Worm (Caenorhabditis elegans) whole organism, L3 larva: ENCODE results near the gene clec-66.

Experiments used
- R02D3.7 ChIP-seq: fragments of 150-350 bp; optimal IDR thresholded peaks from 2 replicates; lab custom pipeline; 2014; ENCODE audit warnings: missing biosample characterization, missing genetic modification characterization
- ZK546.5 ChIP-seq: sonication (generic microtip); optimal IDR thresholded peaks from 2 replicates; lab custom pipeline; 2017; ENCODE audit warnings: missing biosample characterization, missing genetic modification characterization
- aly-2 ChIP-seq: fragments of 150-350 bp; optimal IDR thresholded peaks from 2 replicates; lab custom pipeline; 2014; ENCODE audit warnings: missing biosample characterization, missing genetic modification characterization
- ceh-16 ChIP-seq: sonication (generic microtip); optimal IDR thresholded peaks from 2 replicates; lab custom pipeline; 2017; ENCODE audit warnings: missing biosample characterization, missing genetic modification characterization
- ceh-28 ChIP-seq: fragments of 150-350 bp; optimal IDR thresholded peaks from 2 replicates; lab custom pipeline; 2014; ENCODE audit warnings: missing biosample characterization, missing genetic modification reagents, missing genetic modification characterization
- ceh-82 ChIP-seq: fragments of 150-350 bp; optimal IDR thresholded peaks from 2 replicates; lab custom pipeline; 2014; ENCODE audit warnings: missing biosample characterization, missing genetic modification characterization
- ceh-9 ChIP-seq: sonication (generic microtip); optimal IDR thresholded peaks from 2 replicates; lab custom pipeline; 2018; ENCODE audit warnings: missing biosample characterization, missing genetic modification characterization
- egl-27 ChIP-seq: sonication (generic microtip); optimal IDR thresholded peaks from 4 replicates; lab custom pipeline; 2017; ENCODE audit warnings: missing biosample characterization, missing genetic modification reagents, missing genetic modification characterization
- egl-5 ChIP-seq: fragments of 150-350 bp; optimal IDR thresholded peaks from 2 replicates; lab custom pipeline; 2017; ENCODE audit warnings: missing biosample characterization, missing genetic modification reagents, missing genetic modification characterization, inconsistent platforms
- elt-1 ChIP-seq: fragments of 150-350 bp; optimal IDR thresholded peaks from 2 replicates; lab custom pipeline; 2014; ENCODE audit warnings: missing biosample characterization, missing genetic modification characterization
- elt-2 ChIP-seq: sonication (generic microtip); optimal IDR thresholded peaks from 2 replicates; lab custom pipeline; 2016; ENCODE audit warnings: missing genetic modification reagents, mild to moderate bottlenecking, missing genetic modification characterization, missing compliant biosample characterization
- elt-3 ChIP-seq, 3 experiments: fragments of 150-350 bp in 1 of 3; sonication (generic microtip) in 2 of 3; optimal IDR thresholded peaks; 2 replicates in 2 of 3; 4 replicates in 1 of 3; lab custom pipeline; 2014 to 2017; ENCODE audit warnings: missing biosample characterization in 3 of 3, missing genetic modification characterization in 3 of 3
- fkh-10 ChIP-seq: sonication (generic microtip); optimal IDR thresholded peaks from 2 replicates; lab custom pipeline; 2017; ENCODE audit warnings: missing biosample characterization, missing genetic modification reagents, missing genetic modification characterization
- fkh-2 ChIP-seq: fragments of 150-350 bp; optimal IDR thresholded peaks from 2 replicates; lab custom pipeline; 2014; ENCODE audit warnings: missing biosample characterization, missing genetic modification reagents, missing genetic modification characterization
- fos-1 ChIP-seq: fragments of 150-350 bp; optimal IDR thresholded peaks from 2 replicates; lab custom pipeline; 2014; ENCODE audit warnings: missing biosample characterization, missing genetic modification characterization
- jun-1 ChIP-seq: fragments of 150-350 bp; optimal IDR thresholded peaks from 2 replicates; lab custom pipeline; 2014; ENCODE audit warnings: missing biosample characterization, missing genetic modification reagents, missing genetic modification characterization
- lin-15B ChIP-seq: fragments of 150-350 bp; optimal IDR thresholded peaks from 2 replicates; lab custom pipeline; 2014; ENCODE audit warnings: missing biosample characterization, missing genetic modification characterization
- lin-39 ChIP-seq: fragments of 150-350 bp; optimal IDR thresholded peaks from 2 replicates; lab custom pipeline; 2018; ENCODE audit warnings: missing biosample characterization, missing genetic modification reagents, missing genetic modification characterization
- lsy-12 ChIP-seq: sonication (generic microtip); optimal IDR thresholded peaks from 2 replicates; lab custom pipeline; 2016; ENCODE audit warnings: mild to moderate bottlenecking, missing genetic modification characterization, missing compliant biosample characterization
- mdl-1 ChIP-seq: fragments of 150-350 bp; optimal IDR thresholded peaks from 2 replicates; lab custom pipeline; 2014; ENCODE audit warnings: missing biosample characterization, missing genetic modification characterization
- mml-1 ChIP-seq: fragments of 150-350 bp; sonication (generic microtip); optimal IDR thresholded peaks from 3 replicates; lab custom pipeline; 2014; ENCODE audit warnings: missing biosample characterization, missing genetic modification characterization
- nfya-1 ChIP-seq: sonication (generic microtip); optimal IDR thresholded peaks from 2 replicates; lab custom pipeline; 2017; ENCODE audit warnings: missing genetic modification characterization, mild to moderate bottlenecking, missing compliant biosample characterization, antibody characterized with exemption, moderate library complexity; ENCODE audit not compliant: insufficient read depth
- nhr-11 ChIP-seq: fragments of 150-350 bp; optimal IDR thresholded peaks from 2 replicates; lab custom pipeline; 2014; ENCODE audit warnings: missing biosample characterization, missing genetic modification characterization
- nhr-12 ChIP-seq: fragments of 150-350 bp; optimal IDR thresholded peaks from 2 replicates; lab custom pipeline; 2014; ENCODE audit warnings: missing biosample characterization, missing genetic modification characterization
- nhr-23 ChIP-seq: fragments of 150-350 bp; optimal IDR thresholded peaks from 2 replicates; lab custom pipeline; 2014; ENCODE audit warnings: missing biosample characterization, missing genetic modification reagents, missing genetic modification characterization
- nhr-237 ChIP-seq: fragments of 150-350 bp; optimal IDR thresholded peaks from 2 replicates; lab custom pipeline; 2014; ENCODE audit warnings: missing biosample characterization, missing genetic modification characterization
- nhr-25 ChIP-seq: sonication (generic microtip); optimal IDR thresholded peaks from 2 replicates; lab custom pipeline; 2017; ENCODE audit warnings: missing biosample characterization, missing genetic modification characterization
- nhr-28 ChIP-seq: fragments of 150-350 bp; optimal IDR thresholded peaks from 2 replicates; lab custom pipeline; 2014; ENCODE audit warnings: missing biosample characterization, missing genetic modification characterization
- nhr-67 ChIP-seq: fragments of 150-350 bp; optimal IDR thresholded peaks from 2 replicates; lab custom pipeline; 2014; ENCODE audit warnings: missing biosample characterization, missing genetic modification characterization
- nhr-76 ChIP-seq: fragments of 150-350 bp; sonication (generic microtip); optimal IDR thresholded peaks from 5 replicates; lab custom pipeline; 2014; ENCODE audit warnings: missing biosample characterization, missing genetic modification characterization
- nhr-77 ChIP-seq: fragments of 150-350 bp; optimal IDR thresholded peaks from 2 replicates; lab custom pipeline; 2014; ENCODE audit warnings: missing biosample characterization, missing genetic modification characterization
- pha-4 ChIP-seq: fragments of 150-350 bp; optimal IDR thresholded peaks from 2 replicates; lab custom pipeline; 2014; ENCODE audit warnings: missing biosample characterization, missing genetic modification reagents, missing genetic modification characterization
- pqm-1 ChIP-seq: fragments of 150-350 bp; optimal IDR thresholded peaks from 2 replicates; lab custom pipeline; 2017; ENCODE audit warnings: missing biosample characterization, missing genetic modification characterization, inconsistent platforms
- skn-1 ChIP-seq: fragments of 150-350 bp; optimal IDR thresholded peaks from 2 replicates; lab custom pipeline; 2014; ENCODE audit warnings: missing biosample characterization, missing genetic modification characterization
- snpc-4 ChIP-seq: fragments of 150-350 bp; optimal IDR thresholded peaks from 2 replicates; lab custom pipeline; 2014; ENCODE audit warnings: missing biosample characterization, missing genetic modification characterization
- unc-39 ChIP-seq: sonication (generic microtip); optimal IDR thresholded peaks from 4 replicates; lab custom pipeline; 2017; ENCODE audit warnings: missing biosample characterization, missing genetic modification characterization
- unc-62 ChIP-seq: fragments of 150-350 bp; sonication (generic microtip); optimal IDR thresholded peaks from 4 replicates; lab custom pipeline; 2014; ENCODE audit warnings: missing biosample characterization, missing genetic modification reagents, missing genetic modification characterization
- zag-1 ChIP-seq: fragments of 150-350 bp; optimal IDR thresholded peaks from 2 replicates; lab custom pipeline; 2014; ENCODE audit warnings: missing biosample characterization, missing genetic modification characterization
- ztf-11 ChIP-seq: fragments of 150-350 bp; optimal IDR thresholded peaks from 2 replicates; lab custom pipeline; 2014; ENCODE audit warnings: missing biosample characterization, missing genetic modification characterization
- ztf-4 ChIP-seq: fragments of 150-350 bp; optimal IDR thresholded peaks from 2 replicates; lab custom pipeline; 2014; ENCODE audit warnings: missing biosample characterization, missing genetic modification characterization

Gene clec-66

DNA sequence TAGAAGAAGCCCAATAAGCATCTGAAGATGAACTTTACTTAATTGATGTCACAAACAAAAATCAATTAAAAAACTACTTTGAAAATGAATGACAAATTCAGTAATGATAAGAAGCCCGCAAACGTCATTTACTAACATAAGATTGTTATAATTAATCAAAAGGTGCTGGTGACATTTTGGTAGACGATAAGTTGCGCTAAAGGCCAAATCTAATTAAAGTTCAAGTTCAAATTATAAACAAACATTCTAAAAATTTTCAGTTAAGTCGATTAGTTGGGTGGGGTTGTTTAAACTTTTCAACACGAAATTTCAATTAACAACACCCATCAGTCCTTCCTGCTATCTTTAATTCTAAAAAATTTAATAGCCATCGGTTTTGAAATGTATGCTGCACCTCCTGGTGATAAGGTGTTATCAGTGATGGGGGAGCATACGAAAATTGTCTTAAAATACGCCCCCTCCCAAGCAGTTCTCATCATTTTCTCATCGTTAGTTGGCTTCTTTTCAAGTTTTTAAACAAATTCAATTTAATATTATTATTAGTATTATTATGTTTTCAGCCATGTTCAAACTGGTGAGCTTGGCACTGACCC is 9.0 kb upstream of the clec-66 start, which contains the start of the genes clec-62 and clec-63:
TSS of gene clec-62 (minus strand) at position 51 of the 593 bp plus-strand sequence.
TSS of gene clec-63 (plus strand) at position 561 of the 593 bp plus-strand sequence.
- TF ChIP-seq jun-1 (tag; lab: Kevin White, UChicago) (peak; percentile 30), nfya-1 (no peak), pqm-1 (tag; lab: Kevin White, UChicago) (peak; percentile 72), R02D3.7 (tag; lab: Kevin White, UChicago) (no peak), fkh-10 (GFP tag; lab: Kevin White, UChicago) (no peak), nhr-25 (no peak), pha-4 (tag; lab: Kevin White, UChicago) (peak; percentile 39), nhr-76 (tag; lab: Kevin White, UChicago) (no peak), mml-1 (tag; lab: Kevin White, UChicago) (no peak), snpc-4 (tag; lab: Kevin White, UChicago) (no peak), ceh-9 (no peak), ceh-82 (tag; lab: Kevin White, UChicago) (no peak), skn-1 (tag; lab: Kevin White, UChicago) (no peak), nhr-28 (tag; lab: Kevin White, UChicago) (no peak), nhr-11 (tag; lab: Kevin White, UChicago) (no peak), nhr-77 (tag; lab: Kevin White, UChicago) (no peak), ceh-28 (no peak), fkh-2 (tag; lab: Kevin White, UChicago) (no peak), elt-3 (tag; optimal IDR thresholded peaks at IDR 0.05; lab: Kevin White, UChicago) (no peak), unc-62 (no peak), unc-39 (tag; lab: Kevin White, UChicago) (no peak), nhr-12 (tag; lab: Kevin White, UChicago) (no peak), nhr-67 (tag; lab: Kevin White, UChicago) (no peak), egl-27 (tag; lab: Kevin White, UChicago) (no peak), ztf-4 (tag; lab: Kevin White, UChicago) (no peak), elt-2 (peak; percentile 96), nhr-237 (tag; lab: Kevin White, UChicago) (no peak), lin-15B (tag; lab: Kevin White, UChicago) (no peak), egl-5 (tag; lab: Kevin White, UChicago) (no peak), fos-1 (tag; lab: Kevin White, UChicago) (no peak), ceh-16 (tag; lab: Kevin White, UChicago) (no peak)

DNA sequence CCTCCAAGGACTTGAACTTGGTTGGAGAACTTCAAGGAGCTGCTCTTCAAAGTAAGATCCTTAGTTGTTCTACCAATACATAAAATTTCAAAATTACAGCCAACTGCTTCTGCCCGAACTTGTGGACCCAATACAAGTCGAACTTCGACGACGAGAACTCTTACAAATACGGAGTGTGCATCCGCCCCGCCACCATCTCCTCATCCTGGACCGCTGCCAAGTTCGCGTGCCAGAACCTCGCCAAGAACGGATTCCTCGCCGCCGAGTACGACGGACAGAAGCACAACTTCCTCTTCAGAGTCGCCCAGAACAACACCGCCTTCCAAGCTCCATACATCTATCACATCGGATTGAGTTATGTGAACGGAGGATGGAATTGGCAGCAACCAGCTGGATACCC is 7.5 kb upstream of the clec-66 start:
- no peak for TF ChIP-seq ceh-16 (tag; lab: Kevin White, UChicago)
- TF ChIP-seq elt-3 (tag; optimal IDR thresholded peaks at IDR 0.05; lab: Kevin White, UChicago), result no peak
- TF ChIP-seq aly-2 (tag; lab: Kevin White, UChicago), result no peak
- no peak for TF ChIP-seq ceh-28
- TF ChIP-seq elt-2, result no peak
- no peak for TF ChIP-seq lin-39 (tag; lab: Kevin White, UChicago)
- no peak for TF ChIP-seq egl-5 (tag; lab: Kevin White, UChicago)

DNA sequence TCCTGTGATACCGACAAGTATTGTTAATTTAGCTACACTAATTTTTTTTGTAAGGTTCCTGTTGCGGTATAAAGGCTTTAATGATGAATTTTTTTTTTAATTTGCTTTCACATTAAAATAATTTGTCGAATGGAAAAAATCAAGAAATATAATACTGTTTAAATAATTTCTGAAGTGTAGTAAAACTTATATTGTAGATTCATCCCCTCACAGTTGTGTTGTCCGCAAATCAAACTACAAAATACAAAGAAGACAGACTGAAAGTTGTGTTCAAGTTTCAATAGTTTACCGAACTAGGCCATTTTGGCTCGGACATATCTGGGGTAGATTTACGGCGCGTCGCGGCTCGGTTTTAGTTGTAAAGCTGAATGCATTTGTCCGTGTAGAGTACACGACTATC is 6.8 kb upstream of the clec-66 start:
- TF ChIP-seq nhr-11 (tag; lab: Kevin White, UChicago) (no peak), mml-1 (tag; lab: Kevin White, UChicago) (no peak), nhr-28 (tag; lab: Kevin White, UChicago) (no peak), elt-1 (tag; lab: Kevin White, UChicago) (no peak), nhr-23 (tag; lab: Kevin White, UChicago) (no peak), lin-39 (tag; lab: Kevin White, UChicago) (no peak), egl-27 (tag; lab: Kevin White, UChicago) (no peak), mdl-1 (tag; lab: Kevin White, UChicago) (no peak), unc-62 (no peak), lsy-12 (no peak), ztf-11 (no peak), ZK546.5 (no peak), nhr-12 (tag; lab: Kevin White, UChicago) (no peak), zag-1 (no peak), pqm-1 (tag; lab: Kevin White, UChicago) (no peak), ceh-82 (tag; lab: Kevin White, UChicago) (no peak), nfya-1 (no peak), jun-1 (tag; lab: Kevin White, UChicago) (no peak), fkh-2 (tag; lab: Kevin White, UChicago) (no peak), aly-2 (tag; lab: Kevin White, UChicago) (no peak)
